Worm (Caenorhabditis elegans): ENCODE measurements around the gene nape-2.

The nape-2 gene

ce11 chrIV:3738655-3739403, at the start of gene nape-2:
Gene nape-2, minus strand, starts transcription at chrIV:3738925.
- TF ChIP-seq dve-1 (tag; optimal IDR thresholded peaks at IDR 0.05; ENCODE audit: insufficient read depth) (peak; percentile 34), nhr-28 (tag; optimal IDR thresholded peaks at IDR 0.05) (peak; percentile 71), mes-2 (tag; optimal IDR thresholded peaks at IDR 0.05; ENCODE audit: poor library complexity, severe bottlenecking) (peak; percentile 6), dpl-1 (GFP tag; optimal IDR thresholded peaks at IDR 0.05) (peak; percentile 30), aha-1 (tag) (peak; percentile 97), hlh-11 (tag; optimal IDR thresholded peaks at IDR 0.05) (peak; percentile 7), lin-38 (GFP tag; IDR thresholded peaks at IDR 0.05) (peak; percentile 76), lsy-2 (tag; optimal IDR thresholded peaks at IDR 0.05) (peak in 1 of 2 experiments; percentile 24), pqm-1 (tag; optimal IDR thresholded peaks at IDR 0.05) (no peak), nhr-102 (tag; optimal IDR thresholded peaks at IDR 0.05) (peak; percentile 37), lin-1 (GFP tag; IDR thresholded peaks at IDR 0.05) (no peak)

- TF ChIP-seq aha-1 (tag) (peak; percentile 59), pqm-1 (tag; optimal IDR thresholded peaks at IDR 0.05) (no peak)
These were observed 45.2 kb upstream of the nape-2 start, which contains the start of gene glct-6 for ce11 chrIV:3783910-3784309. Gene glct-6, plus strand, starts transcription at chrIV:3784210.

- TF ChIP-seq daf-19 (GFP tag; conservative IDR thresholded peaks at IDR 0.05) = no peak
- TF ChIP-seq aha-1 (tag) = peak; percentile 89
- TF ChIP-seq unc-62 (GFP tag; optimal IDR thresholded peaks at IDR 0.05 in 1 of 2) = peak in 1 of 2 experiments; percentile 98
- TF ChIP-seq unc-62 (tag; optimal IDR thresholded peaks at IDR 0.05) = no peak
These were observed 42.8 kb upstream of the nape-2 start for ce11 chrIV:3781539-3781938.

- peak; percentile 28 for TF ChIP-seq aha-1 (tag)
- TF ChIP-seq nhr-102 (tag; optimal IDR thresholded peaks at IDR 0.05) = no peak
These were observed 35.4 kb upstream of the nape-2 start for ce11 chrIV:3774160-3774559.

- TF ChIP-seq lin-38 (GFP tag; IDR thresholded peaks at IDR 0.05) (peak; percentile 40; the same call in 1 of the 2 replicates), mxl-2 (GFP tag; conservative IDR thresholded peaks at IDR 0.05) (0 out of 2 replicates have a peak, but pooled peaks have one; percentile 10)
These were observed 32.5 kb upstream of the nape-2 start for ce11 chrIV:3771182-3771581.

ce11 chrIV:3767749-3768148, 29.0 kb upstream of the nape-2 start:
- TF ChIP-seq mdl-1 (tag; optimal IDR thresholded peaks at IDR 0.05) = no peak
- peak; percentile 58 for TF ChIP-seq set-16 (GFP tag; IDR thresholded peaks at IDR 0.05)

- TF ChIP-seq Y105C5A.15 (GFP tag; IDR thresholded peaks at IDR 0.05) (no peak), hlh-11 (tag; optimal IDR thresholded peaks at IDR 0.05) (no peak), D1046.2 (GFP tag; IDR thresholded peaks at IDR 0.05) (no peak), dve-1 (tag; optimal IDR thresholded peaks at IDR 0.05; ENCODE audit: insufficient read depth) (no peak), F26F4.8 (GFP tag; conservative IDR thresholded peaks at IDR 0.05) (no peak), aha-1 (tag) (peak; percentile 92)
These were observed 27.9 kb upstream of the nape-2 start, which contains the start of gene vab-2 for ce11 chrIV:3766589-3766988. Gene vab-2, minus strand, starts transcription at chrIV:3766826.

ce11 chrIV:3765457-3765856, 26.7 kb upstream of the nape-2 start:
- TF ChIP-seq F37D6.2 (tag; optimal IDR thresholded peaks at IDR 0.05) = no peak
- no peak for TF ChIP-seq saeg-2 (GFP tag; IDR thresholded peaks at IDR 0.05)
- TF ChIP-seq nhr-25 (tag; optimal IDR thresholded peaks at IDR 0.05; ENCODE audit: borderline replicate concordance, insufficient read depth) = no peak
- no peak for TF ChIP-seq ZK546.5 (tag; optimal IDR thresholded peaks at IDR 0.05)
- no peak for TF ChIP-seq mes-2 (tag; optimal IDR thresholded peaks at IDR 0.05; ENCODE audit: poor library complexity, severe bottlenecking)
- TF ChIP-seq Y48G9A.11 (GFP tag; IDR thresholded peaks at IDR 0.05) = no peak
- no peak for TF ChIP-seq nhr-237 (tag; optimal IDR thresholded peaks at IDR 0.05)
- no peak for TF ChIP-seq ztf-7 (tag; optimal IDR thresholded peaks at IDR 0.05)
- TF ChIP-seq T26A8.4 (GFP tag; IDR thresholded peaks at IDR 0.05) = no peak
